Worm (Caenorhabditis elegans) whole organism, L1 larva: ENCODE measurements around the gene arrd-9.

Experiments
- Y116A8C.19 ChIP-seq: sonication (generic microtip); optimal IDR thresholded peaks from 2 replicates; lab custom pipeline; 2016; ENCODE audit warnings: missing compliant biosample characterization, missing genetic modification characterization, borderline replicate concordance
- ama-1 ChIP-seq: fragments of 150-350 bp; optimal IDR thresholded peaks from 2 replicates; lab custom pipeline; 2014
- blmp-1 ChIP-seq: fragments of 150-350 bp; optimal IDR thresholded peaks from 2 replicates; lab custom pipeline; 2014; ENCODE audit warnings: missing biosample characterization, missing genetic modification characterization
- ceh-82 ChIP-seq, 3 experiments: fragments of 150-350 bp in 1 of 3; sonication (generic microtip) in 2 of 3; optimal IDR thresholded peaks; 2 replicates each; lab custom pipeline; 2014 to 2017; ENCODE audit warnings: missing biosample characterization in 3 of 3, missing genetic modification characterization in 3 of 3
- ceh-88 ChIP-seq: fragments of 200-800 bp; sonication (Bioruptor generic); IDR thresholded peaks from 2 replicates; pipeline ENCODE4 v1.3.6; 2022; ENCODE audit warnings: missing genetic modification characterization, missing compliant biosample characterization
- efl-3 ChIP-seq: fragments of 200-800 bp; sonication (Bioruptor generic); optimal IDR thresholded peaks from 2 replicates; lab custom pipeline; 2018; ENCODE audit warnings: mild to moderate bottlenecking, missing genetic modification characterization, missing compliant biosample characterization
- elt-2 ChIP-seq: sonication (generic microtip); optimal IDR thresholded peaks from 2 replicates; lab custom pipeline; 2016; ENCODE audit warnings: missing genetic modification characterization, mild to moderate bottlenecking, inconsistent platforms, missing compliant biosample characterization, missing genetic modification reagents
- ets-5 ChIP-seq: fragments of 200-800 bp; sonication (Bioruptor generic); IDR thresholded peaks from 2 replicates; pipeline ENCODE4 v1.3.6; 2022; ENCODE audit warnings: missing genetic modification characterization, missing compliant biosample characterization
- fkh-8 ChIP-seq: sonication (generic microtip); optimal IDR thresholded peaks from 2 replicates; lab custom pipeline; 2016; ENCODE audit warnings: mild to moderate bottlenecking, missing genetic modification characterization, missing compliant biosample characterization
- hlh-17 ChIP-seq: fragments of 200-800 bp; sonication (Bioruptor generic); optimal IDR thresholded peaks from 2 replicates; lab custom pipeline; 2018; ENCODE audit warnings: missing genetic modification characterization, mild to moderate bottlenecking, missing compliant biosample characterization, moderate library complexity, borderline replicate concordance
- hlh-4 ChIP-seq: sonication (generic microtip); optimal IDR thresholded peaks from 2 replicates; lab custom pipeline; 2016; ENCODE audit warnings: mild to moderate bottlenecking, missing genetic modification characterization, missing compliant biosample characterization
- hpl-2 ChIP-seq: fragments of 150-350 bp; optimal IDR thresholded peaks from 2 replicates; lab custom pipeline; 2014; ENCODE audit warnings: missing biosample characterization, missing genetic modification reagents, missing genetic modification characterization
- lin-13 ChIP-seq: fragments of 150-350 bp; optimal IDR thresholded peaks from 2 replicates; lab custom pipeline; 2014; ENCODE audit warnings: missing biosample characterization, missing genetic modification reagents, missing genetic modification characterization
- lin-15B ChIP-seq: fragments of 150-350 bp; sonication (generic microtip); optimal IDR thresholded peaks from 3 replicates; lab custom pipeline; 2014; ENCODE audit warnings: missing biosample characterization, missing genetic modification characterization
- lir-3 ChIP-seq: sonication (generic microtip); optimal IDR thresholded peaks from 2 replicates; lab custom pipeline; 2016; ENCODE audit warnings: mild to moderate bottlenecking, missing genetic modification characterization, moderate library complexity, missing compliant biosample characterization; ENCODE audit not compliant: poor library complexity
- lsy-2 ChIP-seq, 2 experiments: fragments of 150-350 bp; optimal IDR thresholded peaks; 2 replicates each; lab custom pipeline; 2014; ENCODE audit warnings: missing biosample characterization in 2 of 2, missing genetic modification characterization in 2 of 2
- nhr-19 ChIP-seq: fragments of 200-800 bp; sonication (Bioruptor generic); conservative IDR thresholded peaks from 2 replicates; pipeline ENCODE4 v1.3.6; 2022; ENCODE audit warnings: missing genetic modification characterization, missing compliant biosample characterization
- nhr-20 ChIP-seq: sonication (generic microtip); optimal IDR thresholded peaks from 2 replicates; lab custom pipeline; 2016; ENCODE audit warnings: mild to moderate bottlenecking, missing genetic modification characterization, missing compliant biosample characterization
- nhr-237 ChIP-seq: fragments of 150-350 bp; optimal IDR thresholded peaks from 2 replicates; lab custom pipeline; 2014; ENCODE audit warnings: missing biosample characterization, missing genetic modification characterization
- nhr-71 ChIP-seq: sonication (generic microtip); optimal IDR thresholded peaks from 2 replicates; lab custom pipeline; 2016; ENCODE audit warnings: mild to moderate bottlenecking, missing genetic modification characterization, moderate library complexity, missing compliant biosample characterization
- nhr-76 ChIP-seq: sonication (generic microtip); optimal IDR thresholded peaks from 2 replicates; lab custom pipeline; 2017; ENCODE audit warnings: missing biosample characterization, missing genetic modification characterization
- nhr-77 ChIP-seq: fragments of 150-350 bp; optimal IDR thresholded peaks from 2 replicates; lab custom pipeline; 2014; ENCODE audit warnings: missing biosample characterization, missing genetic modification characterization
- pag-3 ChIP-seq: sonication (generic microtip); optimal IDR thresholded peaks from 2 replicates; lab custom pipeline; 2017; ENCODE audit warnings: missing genetic modification characterization, mild to moderate bottlenecking, missing compliant biosample characterization, antibody characterized with exemption, borderline replicate concordance; ENCODE audit not compliant: insufficient read depth
- pax-3 ChIP-seq: fragments of 200-800 bp; sonication (Bioruptor generic); optimal IDR thresholded peaks from 2 replicates; lab custom pipeline; 2018; ENCODE audit warnings: mild to moderate bottlenecking, missing genetic modification characterization, moderate library complexity, missing compliant biosample characterization
- rnt-1 ChIP-seq: sonication (generic microtip); optimal IDR thresholded peaks from 2 replicates; lab custom pipeline; 2016; ENCODE audit warnings: mild to moderate bottlenecking, missing genetic modification characterization, moderate library complexity, missing compliant biosample characterization
- snpc-4 ChIP-seq: fragments of 150-350 bp; optimal IDR thresholded peaks from 2 replicates; lab custom pipeline; 2014; ENCODE audit warnings: missing biosample characterization, missing genetic modification characterization
- swsn-7 ChIP-seq: sonication (generic microtip); optimal IDR thresholded peaks from 2 replicates; lab custom pipeline; 2016; ENCODE audit warnings: missing genetic modification characterization, missing compliant biosample characterization
- unc-62 ChIP-seq: fragments of 150-350 bp; optimal IDR thresholded peaks from 2 replicates; lab custom pipeline; 2014; ENCODE audit warnings: missing biosample characterization, missing genetic modification reagents, missing genetic modification characterization
- unc-86 ChIP-seq: sonication (generic microtip); optimal IDR thresholded peaks from 2 replicates; lab custom pipeline; 2016; ENCODE audit warnings: missing genetic modification characterization, missing compliant biosample characterization
- vab-15 ChIP-seq: sonication (generic microtip); optimal IDR thresholded peaks from 2 replicates; lab custom pipeline; 2017; ENCODE audit warnings: missing genotype, mild to moderate bottlenecking, missing genetic modification characterization, missing compliant biosample characterization
- zag-1 ChIP-seq: fragments of 150-350 bp; optimal IDR thresholded peaks from 2 replicates; lab custom pipeline; 2014; ENCODE audit warnings: missing biosample characterization, missing genetic modification characterization
- ztf-11 ChIP-seq, 2 experiments: sonication (generic microtip); optimal IDR thresholded peaks; 2 replicates each; lab custom pipeline; 2016 to 2017; ENCODE audit warnings: missing genetic modification characterization in 2 of 2, missing biosample characterization in 1 of 2, missing compliant biosample characterization in 1 of 2

The arrd-9 gene

DNA sequence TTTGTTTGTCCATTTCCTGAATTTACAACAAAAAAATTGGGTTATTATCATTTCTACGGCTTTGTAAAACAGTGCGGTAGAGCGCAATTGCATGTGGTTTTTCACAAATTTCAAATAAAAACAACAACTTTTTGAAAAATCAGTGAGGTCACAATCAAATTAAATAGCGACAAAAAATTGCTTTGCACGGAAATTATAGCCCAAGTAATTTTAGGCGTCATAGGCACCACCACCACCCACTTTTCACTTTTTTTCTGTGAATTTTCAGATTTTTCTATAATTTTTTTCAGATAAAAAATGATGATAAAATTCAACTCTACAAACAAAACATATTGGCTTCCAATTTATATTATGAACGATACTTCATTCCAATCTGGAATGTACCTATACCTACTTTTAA, 23.4 kb downstream of the arrd-9 start, which contains the start of gene sre-38:
sre-38 (plus strand) TSS at position 301 of the 400 bp plus-strand sequence.
- TF ChIP-seq vab-15 (tag; lab: Kevin White, UChicago) = no peak
- no peak for TF ChIP-seq Y116A8C.19 (tag; lab: Kevin White, UChicago)

DNA sequence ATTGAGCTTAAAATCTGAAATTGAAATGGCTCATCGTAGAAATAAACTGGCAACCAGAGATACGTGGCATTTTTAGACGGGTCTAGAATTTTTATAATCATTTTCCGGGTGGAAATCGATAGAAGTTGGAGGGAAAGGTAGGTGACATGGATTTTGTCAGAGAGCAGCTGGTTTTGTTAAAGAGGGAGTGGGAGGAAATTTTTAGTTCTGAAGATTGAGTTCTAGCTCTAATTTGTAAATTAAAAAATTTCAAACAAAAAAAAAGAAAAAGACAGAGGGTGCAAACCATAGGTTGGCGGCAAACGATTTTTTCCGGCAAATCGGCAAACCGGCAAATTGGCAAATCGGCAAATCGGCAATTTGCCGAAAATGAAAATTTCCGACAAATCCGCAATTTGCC, 24.1 kb downstream of the arrd-9 start, which contains the start of gene sre-32:
sre-32 (minus strand) TSS at position 101 of the 400 bp plus-strand sequence.
- TF ChIP-seq hpl-2 = no peak
- TF ChIP-seq nhr-77 (tag; lab: Kevin White, UChicago) = no peak
- no peak for TF ChIP-seq nhr-76 (tag; lab: Kevin White, UChicago)
- TF ChIP-seq, all 84 proteins: peak for 0

DNA sequence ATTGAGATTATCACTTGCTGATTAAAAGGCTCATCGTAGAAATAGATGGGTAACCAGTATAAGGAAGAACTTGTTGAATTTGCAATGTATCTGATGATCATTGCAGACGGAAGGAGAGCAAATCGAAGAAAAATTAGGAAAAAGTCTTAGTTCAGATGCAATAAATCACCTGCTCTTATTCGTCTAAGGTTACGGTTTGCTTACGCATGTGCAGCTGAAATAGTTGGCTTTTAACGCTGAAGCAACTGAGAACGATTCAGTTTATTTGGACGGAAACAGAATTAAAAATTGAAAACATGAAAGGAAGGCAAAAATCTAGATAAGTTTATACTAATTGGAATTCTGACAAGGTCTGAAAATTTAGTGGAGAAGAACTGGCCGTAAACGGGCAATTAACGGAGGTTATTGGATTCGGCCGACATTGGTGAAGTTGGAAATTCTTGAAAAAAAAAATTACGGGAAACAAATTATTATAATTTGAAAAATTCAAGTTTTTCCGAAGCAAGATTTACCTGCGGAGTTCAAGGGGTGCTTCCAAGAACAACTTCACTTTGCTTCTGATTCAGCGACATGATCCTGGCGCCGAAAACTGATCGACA, 27.9 kb downstream of the arrd-9 start, which contains the start of the genes sre-35 and sre-33:
sre-35 (minus strand) TSS at position 101 of the 599 bp plus-strand sequence.
sre-33 (plus strand) TSS at position 549 of the 599 bp plus-strand sequence.
- TF ChIP-seq hlh-4 (tag; lab: Kevin White, UChicago) = no peak
- no peak for TF ChIP-seq nhr-19 (GFP tag; lab: Robert Waterston, UW)
- TF ChIP-seq, all 84 proteins: peak for 0

DNA sequence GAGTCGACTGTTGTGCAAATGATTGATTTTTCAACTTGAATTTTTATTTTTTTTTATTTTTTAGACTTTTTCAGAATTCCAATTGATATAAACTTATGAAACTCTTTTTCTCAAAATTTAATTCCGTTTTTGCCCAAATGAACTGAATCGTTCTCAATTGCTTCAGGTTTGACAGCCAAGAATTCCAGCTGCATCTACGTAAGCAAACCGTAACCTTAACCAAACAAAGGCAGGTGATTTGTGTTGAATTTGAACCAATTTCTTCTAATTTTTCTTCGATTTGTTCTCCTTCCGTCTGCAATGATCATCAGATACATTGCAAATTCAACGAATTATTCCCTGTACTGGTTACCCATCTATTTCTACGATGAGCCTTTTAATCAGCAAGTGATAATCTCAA, 30.9 kb downstream of the arrd-9 start, which contains the start of gene sre-34:
sre-34 (plus strand) TSS at position 301 of the 400 bp plus-strand sequence.
- no peak for TF ChIP-seq ztf-11 (tag; optimal IDR thresholded peaks at IDR 0.05; lab: Kevin White, UChicago)
- TF ChIP-seq ets-5 = no peak
- TF ChIP-seq ama-1 (lab: Kevin White, UChicago) = no peak
- TF ChIP-seq unc-62 (GFP tag; lab: Kevin White, UChicago) = no peak
- TF ChIP-seq blmp-1 (tag; lab: Kevin White, UChicago) = no peak
- TF ChIP-seq, all 84 proteins: peak for 0

DNA sequence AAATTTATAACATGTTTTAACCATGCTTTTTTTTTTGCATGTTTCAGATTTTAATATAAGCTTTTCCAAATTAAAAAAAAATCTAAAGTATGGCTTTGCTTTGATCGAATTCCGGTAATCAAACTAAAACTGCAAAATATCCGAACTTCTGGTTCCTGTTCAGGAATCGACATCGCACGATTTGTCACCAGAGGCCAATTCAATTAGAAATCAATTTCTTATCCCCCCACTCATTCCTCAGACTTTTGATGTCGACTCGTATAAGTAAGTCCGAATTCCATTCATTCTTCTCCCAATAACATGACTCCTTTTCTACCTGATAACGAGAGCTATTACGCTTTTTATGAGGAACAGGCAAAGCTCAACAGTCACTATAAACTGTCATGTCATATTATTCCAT, 32.5 kb downstream of the arrd-9 start, which contains the start of gene srh-27:
srh-27 (plus strand) TSS at position 301 of the 400 bp plus-strand sequence.
- TF ChIP-seq swsn-7 (tag; lab: Kevin White, UChicago) = no peak
- no peak for TF ChIP-seq lin-15B (tag; lab: Kevin White, UChicago)
- no peak for TF ChIP-seq hlh-17 (GFP tag; lab: Kevin White, UChicago)
- no peak for TF ChIP-seq pax-3 (tag; lab: Kevin White, UChicago)
- TF ChIP-seq nhr-20 (tag; lab: Kevin White, UChicago) = no peak
- no peak for TF ChIP-seq lsy-2 (tag; optimal IDR thresholded peaks at IDR 0.05; lab: Kevin White, UChicago)
- TF ChIP-seq lir-3 (tag; lab: Kevin White, UChicago) = no peak
- no peak for TF ChIP-seq ztf-11 (tag; optimal IDR thresholded peaks at IDR 0.05; lab: Kevin White, UChicago)
- no peak for TF ChIP-seq ets-5
- TF ChIP-seq zag-1 (tag; lab: Kevin White, UChicago) = no peak
- no peak for TF ChIP-seq nhr-237 (tag; lab: Kevin White, UChicago)
- TF ChIP-seq hlh-4 (tag; lab: Kevin White, UChicago) = no peak
- TF ChIP-seq hpl-2 = no peak
- no peak for TF ChIP-seq ama-1 (lab: Kevin White, UChicago)
- TF ChIP-seq unc-86 (tag; lab: Kevin White, UChicago) = no peak
- TF ChIP-seq efl-3 (GFP tag; lab: Kevin White, UChicago) = no peak
- TF ChIP-seq pag-3 (tag; lab: Kevin White, UChicago) = no peak
- TF ChIP-seq nhr-77 (tag; lab: Kevin White, UChicago) = no peak
- TF ChIP-seq elt-2 (tag; lab: Kevin White, UChicago) = no peak

DNA sequence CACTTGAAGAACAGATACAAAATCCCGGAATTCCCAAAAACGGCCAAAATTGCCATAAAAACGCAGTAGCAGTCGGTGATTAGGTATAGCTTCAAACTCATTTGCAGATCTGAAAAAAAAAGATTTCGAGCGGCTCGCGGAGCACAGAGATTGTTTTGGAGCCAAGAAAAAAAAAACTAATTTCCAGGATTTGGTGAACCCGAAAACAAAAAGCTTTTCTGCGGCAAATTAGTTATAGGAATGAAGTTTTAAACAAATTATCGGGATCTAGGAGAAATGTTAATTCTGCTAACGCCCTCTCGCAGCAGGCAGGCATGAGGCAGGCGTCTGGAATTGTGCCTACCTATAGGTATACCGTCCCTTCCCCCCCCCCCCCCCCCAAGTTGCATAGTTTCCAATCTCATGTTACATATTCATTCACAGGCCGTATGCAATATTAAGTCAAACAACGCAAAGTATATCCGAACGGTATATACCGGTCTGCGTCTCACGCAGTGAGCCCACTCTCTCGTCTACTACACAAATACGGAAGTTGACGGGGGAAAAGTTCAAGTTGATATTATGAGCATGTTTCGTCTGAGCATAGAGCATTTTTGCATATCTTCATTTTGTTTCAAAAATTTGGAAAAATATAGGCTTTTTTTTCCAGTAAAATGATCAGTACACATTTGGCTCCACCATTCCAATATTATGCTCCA, 35.9 kb downstream of the arrd-9 start, which contains the start of the genes W05H5.1 and pitr-6:
W05H5.1 (minus strand) TSS at position 101 of the 698 bp plus-strand sequence.
pitr-6 (plus strand) TSS at position 648 of the 698 bp plus-strand sequence.
- TF ChIP-seq ceh-88 (GFP tag; lab: Robert Waterston, UW) (no peak), nhr-71 (tag; lab: Kevin White, UChicago) (no peak), ceh-82 (tag; optimal IDR thresholded peaks at IDR 0.05; lab: Kevin White, UChicago) (no peak), unc-86 (tag; lab: Kevin White, UChicago) (no peak), lin-13 (no peak), elt-2 (tag; lab: Kevin White, UChicago) (no peak), rnt-1 (tag; lab: Kevin White, UChicago) (no peak), snpc-4 (tag; lab: Kevin White, UChicago) (no peak), Y116A8C.19 (tag; lab: Kevin White, UChicago) (no peak), hlh-4 (tag; lab: Kevin White, UChicago) (no peak), fkh-8 (tag; lab: Kevin White, UChicago) (no peak)
